Worm (Caenorhabditis elegans): ENCODE results near the gene gly-12.

DNA sequence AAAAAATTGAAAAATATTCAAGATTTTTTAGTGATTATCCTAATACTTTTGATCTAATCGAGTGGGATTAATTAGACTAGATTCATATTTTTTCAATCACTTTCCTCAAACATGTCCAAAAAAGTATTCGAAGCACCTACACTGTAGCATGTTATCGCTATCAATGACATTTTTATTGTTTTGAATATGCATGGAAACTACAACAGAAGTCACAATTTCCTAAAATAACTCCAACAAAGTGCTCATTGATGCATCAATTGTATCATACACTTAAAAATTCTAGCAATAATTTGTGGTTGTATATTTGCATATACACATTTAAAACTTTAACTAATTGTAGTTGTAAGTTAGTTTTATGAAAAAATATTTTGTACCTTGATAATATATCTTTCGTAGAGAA, 45.6 kb upstream of the gly-12 start:
- TF ChIP-seq dao-5 (tag; optimal IDR thresholded peaks at IDR 0.05) (no peak), him-1 (tag; optimal IDR thresholded peaks at IDR 0.05) (no peak)
